Fruit fly (Drosophila melanogaster) whole organism, embryonic: Measurements from ENCODE around the gene Mul1.

Source experiments
- Abd-B ChIP-seq: fragments of 200-800 bp; sonication (Bioruptor generic); optimal IDR thresholded peaks from 2 replicates; lab custom pipeline; 2018; ENCODE audit warnings: missing biosample characterization, mild to moderate bottlenecking, missing genetic modification characterization, moderate library complexity
- CG10147 ChIP-seq: fragments of 200-800 bp; sonication (Bioruptor generic); optimal IDR thresholded peaks from 2 replicates; lab custom pipeline; 2019; ENCODE audit warnings: missing biosample characterization, mild to moderate bottlenecking, missing genetic modification characterization, moderate library complexity
- CG10209 ChIP-seq: fragments of 200-800 bp; sonication (Bioruptor generic); optimal IDR thresholded peaks from 3 replicates; lab custom pipeline; 2017; ENCODE audit warnings: missing biosample characterization, mild to moderate bottlenecking, missing genetic modification characterization, missing genetic modification reagents
- CG10979 ChIP-seq: fragments of 200-800 bp; sonication (Bioruptor generic); optimal IDR thresholded peaks from 2 replicates; lab custom pipeline; 2018; ENCODE audit warnings: missing biosample characterization, mild to moderate bottlenecking, missing genetic modification characterization, moderate library complexity
- CG12744 ChIP-seq: fragments of 200-800 bp; sonication (Bioruptor generic); optimal IDR thresholded peaks from 2 replicates; lab custom pipeline; 2016; ENCODE audit warnings: missing biosample characterization, missing genetic modification characterization
- CG14667 ChIP-seq: fragments of 200-800 bp; sonication (Bioruptor generic); IDR thresholded peaks from 2 replicates; pipeline ENCODE4 v1.3.6; 2022; ENCODE audit warnings: missing biosample characterization, missing genetic modification characterization
- CG15269 ChIP-seq: fragments of 200-800 bp; sonication (Bioruptor generic); optimal IDR thresholded peaks from 2 replicates; lab custom pipeline; 2018; ENCODE audit warnings: missing biosample characterization, mild to moderate bottlenecking, missing genetic modification characterization, moderate library complexity
- CG16779 ChIP-seq: fragments of 200-800 bp; sonication (Bioruptor generic); IDR thresholded peaks from 2 replicates; pipeline ENCODE4 v1.3.6; 2022; ENCODE audit warnings: missing biosample characterization, missing genetic modification characterization
- CG17361 ChIP-seq: fragments of 200-800 bp; sonication (Bioruptor generic); IDR thresholded peaks from 3 replicates; pipeline ENCODE4 v1.3.6; 2022; ENCODE audit warnings: missing biosample characterization, missing genetic modification characterization
- CG17802 ChIP-seq: fragments of 200-800 bp; sonication (Bioruptor generic); optimal IDR thresholded peaks from 2 replicates; lab custom pipeline; 2018; ENCODE audit warnings: missing biosample characterization, mild to moderate bottlenecking, missing genetic modification characterization, moderate library complexity
- CG17829 ChIP-seq: fragments of 200-800 bp; optimal IDR thresholded peaks from 2 replicates; lab custom pipeline; 2019; ENCODE audit warnings: missing biosample characterization, mild to moderate bottlenecking, missing genetic modification characterization, moderate library complexity
- CG1792 ChIP-seq: fragments of 200-800 bp; sonication (Bioruptor generic); optimal IDR thresholded peaks from 2 replicates; lab custom pipeline; 2016; ENCODE audit warnings: missing biosample characterization, missing genetic modification characterization
- CG18011 ChIP-seq: fragments of 200-800 bp; sonication (Bioruptor generic); optimal IDR thresholded peaks from 2 replicates; lab custom pipeline; 2017; ENCODE audit warnings: missing biosample characterization, missing genetic modification characterization, mild to moderate bottlenecking, moderate library complexity, missing genotype
- CG18619 ChIP-seq: fragments of 200-800 bp; sonication (Bioruptor generic); optimal IDR thresholded peaks from 3 replicates; lab custom pipeline; 2017; ENCODE audit warnings: missing biosample characterization, mild to moderate bottlenecking, missing genetic modification characterization
- CG2202 ChIP-seq: fragments of 200-800 bp; sonication (Bioruptor generic); optimal IDR thresholded peaks from 2 replicates; lab custom pipeline; 2018; ENCODE audit warnings: missing biosample characterization, mild to moderate bottlenecking, missing genetic modification characterization
- CG2712 ChIP-seq: fragments of 200-800 bp; optimal IDR thresholded peaks from 3 replicates; lab custom pipeline; 2019; ENCODE audit warnings: missing biosample characterization, mild to moderate bottlenecking, missing genetic modification characterization, moderate library complexity
- CG30403 ChIP-seq: fragments of 200-800 bp; sonication (Bioruptor generic); optimal IDR thresholded peaks from 3 replicates; lab custom pipeline; 2016; ENCODE audit warnings: missing biosample characterization, missing genetic modification characterization
- CG31441 ChIP-seq: fragments of 200-800 bp; sonication (Bioruptor generic); IDR thresholded peaks from 2 replicates; pipeline ENCODE4 v1.3.6; 2022; ENCODE audit warnings: missing biosample characterization, missing genetic modification characterization
- CG3726 ChIP-seq: fragments of 200-800 bp; sonication (Bioruptor generic); IDR thresholded peaks from 3 replicates; pipeline ENCODE4, ENCODE4 v1.3.6; 2022; ENCODE audit warnings: missing biosample characterization, missing genetic modification characterization
- CG5245 ChIP-seq: fragments of 200-800 bp; sonication (Bioruptor generic); optimal IDR thresholded peaks from 3 replicates; lab custom pipeline; 2016; ENCODE audit warnings: missing biosample characterization, missing genetic modification characterization
- CG6813 ChIP-seq: fragments of 200-800 bp; sonication (Bioruptor generic); optimal IDR thresholded peaks from 2 replicates; lab custom pipeline; 2017; ENCODE audit warnings: missing biosample characterization, missing genetic modification characterization, mild to moderate bottlenecking, moderate library complexity, missing genetic modification reagents
- CG7271 ChIP-seq: fragments of 200-800 bp; sonication (Bioruptor generic); optimal IDR thresholded peaks from 2 replicates; lab custom pipeline; 2018; ENCODE audit warnings: missing biosample characterization, mild to moderate bottlenecking, missing genetic modification characterization, moderate library complexity
- CG7928 ChIP-seq: fragments of 200-800 bp; sonication (Bioruptor generic); optimal IDR thresholded peaks from 2 replicates; lab custom pipeline; 2017; ENCODE audit warnings: missing biosample characterization, mild to moderate bottlenecking, missing genetic modification characterization
- CG8359 ChIP-seq: fragments of 200-800 bp; sonication (Bioruptor generic); optimal IDR thresholded peaks from 2 replicates; lab custom pipeline; 2017; ENCODE audit warnings: missing biosample characterization, mild to moderate bottlenecking, missing genetic modification characterization, borderline replicate concordance
- CG8924 ChIP-seq: fragments of 200-800 bp; optimal IDR thresholded peaks from 3 replicates; lab custom pipeline; 2019; ENCODE audit warnings: missing biosample characterization, mild to moderate bottlenecking, missing genetic modification characterization, moderate library complexity
- CG9797 ChIP-seq: fragments of 200-800 bp; sonication (Bioruptor generic); optimal IDR thresholded peaks from 3 replicates; lab custom pipeline; 2018; ENCODE audit warnings: missing biosample characterization, mild to moderate bottlenecking, missing genetic modification characterization
- Dip2 ChIP-seq: fragments of 200-800 bp; sonication (Bioruptor generic); IDR thresholded peaks from 2 replicates; pipeline ENCODE4 v1.3.6; 2022; ENCODE audit warnings: missing biosample characterization, missing genetic modification characterization
- E2f1 ChIP-seq: fragments of 200-800 bp; sonication (Bioruptor generic); IDR thresholded peaks from 2 replicates; pipeline ENCODE4 v1.3.6; 2022; ENCODE audit warnings: missing biosample characterization, missing genetic modification characterization
- Gsc ChIP-seq: fragments of 200-800 bp; sonication (Bioruptor generic); IDR thresholded peaks from 2 replicates; pipeline ENCODE4 v1.3.6; 2022; ENCODE audit warnings: missing biosample characterization, missing genetic modification characterization
- Hmx ChIP-seq: fragments of 200-800 bp; sonication (Bioruptor generic); optimal IDR thresholded peaks from 2 replicates; lab custom pipeline; 2016; ENCODE audit warnings: missing biosample characterization, missing genetic modification characterization
- Hr3 ChIP-seq: fragments of 200-800 bp; sonication (Bioruptor generic); optimal IDR thresholded peaks from 3 replicates; lab custom pipeline; 2016; ENCODE audit warnings: missing biosample characterization, missing genetic modification characterization
- MESR4 ChIP-seq: fragments of 200-800 bp; sonication (Bioruptor generic); optimal IDR thresholded peaks from 2 replicates; lab custom pipeline; 2018; ENCODE audit warnings: missing biosample characterization, mild to moderate bottlenecking, missing genetic modification characterization, moderate library complexity
- PHDP ChIP-seq: fragments of 200-800 bp; sonication (Bioruptor generic); optimal IDR thresholded peaks from 3 replicates; lab custom pipeline; 2018; ENCODE audit warnings: missing biosample characterization, mild to moderate bottlenecking, missing genetic modification characterization, moderate library complexity
- Rfx ChIP-seq: fragments of 200-800 bp; sonication (Bioruptor generic); IDR thresholded peaks from 2 replicates; pipeline ENCODE4 v1.3.6; 2022; ENCODE audit warnings: missing biosample characterization, missing genetic modification characterization
- Ssrp ChIP-seq: fragments of 200-800 bp; sonication (Bioruptor generic); optimal IDR thresholded peaks from 2 replicates; lab custom pipeline; 2018; ENCODE audit warnings: missing biosample characterization, mild to moderate bottlenecking, missing genetic modification characterization, moderate library complexity
- Xbp1 ChIP-seq: fragments of 200-800 bp; sonication (Bioruptor generic); optimal IDR thresholded peaks from 3 replicates; lab custom pipeline; 2016; ENCODE audit warnings: missing biosample characterization, mild to moderate bottlenecking, missing genetic modification characterization
- abd-A ChIP-seq: fragments of 200-800 bp; sonication (Bioruptor generic); optimal IDR thresholded peaks from 3 replicates; lab custom pipeline; 2019; ENCODE audit warnings: missing biosample characterization, mild to moderate bottlenecking, missing genetic modification characterization, moderate library complexity
- aop ChIP-seq: fragments of 200-800 bp; sonication (Bioruptor generic); IDR thresholded peaks from 2 replicates; pipeline ENCODE4 v1.3.6; 2022; ENCODE audit warnings: missing biosample characterization, missing genetic modification characterization
- bowl ChIP-seq: fragments of 200-800 bp; sonication (Bioruptor generic); IDR thresholded peaks from 2 replicates; pipeline ENCODE4 v1.3.6; 2022; ENCODE audit warnings: missing biosample characterization, missing genetic modification characterization
- dpn ChIP-seq, 2 experiments: fragments of 200-800 bp; sonication (Bioruptor generic); optimal IDR thresholded peaks; 3 replicates each; lab custom pipeline; 2016; ENCODE audit warnings: missing biosample characterization in 2 of 2, missing genetic modification characterization in 2 of 2
- emc ChIP-seq: fragments of 200-800 bp; sonication (Bioruptor generic); optimal IDR thresholded peaks from 2 replicates; lab custom pipeline; 2016; ENCODE audit warnings: missing biosample characterization, missing genetic modification characterization
- fd102C ChIP-seq: fragments of 200-800 bp; sonication (Bioruptor generic); optimal IDR thresholded peaks from 2 replicates; lab custom pipeline; 2018; ENCODE audit warnings: missing biosample characterization, mild to moderate bottlenecking, missing genetic modification characterization, moderate library complexity
- fd3F ChIP-seq: fragments of 200-800 bp; sonication (Bioruptor generic); optimal IDR thresholded peaks from 2 replicates; lab custom pipeline; 2018; ENCODE audit warnings: missing biosample characterization, mild to moderate bottlenecking, missing genetic modification characterization, moderate library complexity
- hb ChIP-seq: fragments of 200-800 bp; sonication (Bioruptor generic); IDR thresholded peaks from 3 replicates; pipeline ENCODE4 v1.3.6; 2022; ENCODE audit warnings: missing biosample characterization, missing genetic modification characterization; ENCODE audit not compliant: partially characterized antibody
- nmo ChIP-seq: fragments of 200-800 bp; sonication (Bioruptor generic); optimal IDR thresholded peaks from 2 replicates; lab custom pipeline; 2018; ENCODE audit warnings: missing biosample characterization, mild to moderate bottlenecking, missing genetic modification characterization, moderate library complexity
- org-1 ChIP-seq: fragments of 200-800 bp; sonication (Bioruptor generic); optimal IDR thresholded peaks from 2 replicates; lab custom pipeline; 2017; ENCODE audit warnings: missing biosample characterization, missing genetic modification characterization
- phol ChIP-seq: fragments of 200-800 bp; sonication (Bioruptor generic); optimal IDR thresholded peaks from 3 replicates; lab custom pipeline; 2018; ENCODE audit warnings: missing biosample characterization, mild to moderate bottlenecking, missing genetic modification characterization, moderate library complexity
- ro ChIP-seq: fragments of 200-800 bp; sonication (Bioruptor generic); IDR thresholded peaks from 2 replicates; pipeline ENCODE4 v1.3.6; 2022; ENCODE audit warnings: missing biosample characterization, missing genetic modification characterization
- row ChIP-seq: fragments of 200-800 bp; sonication (Bioruptor generic); IDR thresholded peaks from 3 replicates; pipeline ENCODE4 v1.3.6; 2022; ENCODE audit warnings: missing biosample characterization, missing genetic modification characterization
- tap ChIP-seq: fragments of 200-800 bp; optimal IDR thresholded peaks from 3 replicates; lab custom pipeline; 2019; ENCODE audit warnings: missing biosample characterization, mild to moderate bottlenecking, missing genetic modification characterization, moderate library complexity
- tin ChIP-seq: fragments of 200-800 bp; sonication (Bioruptor generic); optimal IDR thresholded peaks from 3 replicates; lab custom pipeline; 2016; ENCODE audit warnings: missing biosample characterization, missing genetic modification characterization

Gene Mul1

DNA sequence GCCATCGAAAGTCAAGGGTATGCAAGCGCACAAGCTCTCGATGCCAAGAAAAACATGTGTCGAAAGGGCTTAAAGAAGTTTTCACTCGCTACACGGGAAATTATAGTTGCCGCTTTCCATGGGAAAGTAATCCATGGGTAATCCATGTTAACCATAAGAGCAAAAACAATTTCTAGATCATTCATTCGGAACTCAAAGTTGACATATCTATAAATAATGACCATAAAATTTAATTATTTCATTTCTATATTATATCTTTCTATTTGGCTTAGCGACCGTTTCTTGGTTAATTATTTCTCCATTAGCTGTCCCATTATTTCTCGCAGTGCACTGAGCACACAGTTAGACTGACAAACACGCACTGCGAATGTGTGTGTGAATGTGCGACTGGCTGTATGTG is 20.5 kb upstream of the Mul1 start (continued):
- TF ChIP-seq bowl (GFP tag; lab: Robert Waterston, UW) (no peak), tap (tag; lab: Kevin White, UChicago) (no peak), CG17802 (tag; lab: Kevin White, UChicago) (no peak), CG3726 (no peak), CG14667 (GFP tag; lab: Robert Waterston, UW) (no peak), CG10209 (GFP tag; lab: Kevin White, UChicago) (peak; percentile 52), ro (GFP tag; lab: Robert Waterston, UW) (no peak), CG17361 (peak; percentile 58; the same call in 1 of the 3 replicates), PHDP (peak; percentile 52), CG2712 (tag; lab: Kevin White, UChicago) (peak; percentile 7), org-1 (GFP tag; lab: Kevin White, UChicago) (peak; percentile 1), Gsc (no peak), Abd-B (GFP tag; lab: Kevin White, UChicago) (peak; percentile 16), hb (GFP tag; lab: Robert Waterston, UW) (no peak), CG10147 (GFP tag; lab: Kevin White, UChicago) (no peak), CG1792 (no peak), dpn (GFP tag; optimal IDR thresholded peaks at IDR 0.05; lab: Kevin White, UChicago) (peak in 1 of 2 experiments; percentile 21), emc (GFP tag; lab: Kevin White, UChicago) (no peak), tin (GFP tag; lab: Kevin White, UChicago) (no peak), CG30403 (GFP tag; lab: Kevin White, UChicago) (peak; percentile 33), CG16779 (GFP tag; lab: Robert Waterston, UW) (no peak), Dip2 (no peak), Ssrp (peak; percentile 36), CG7271 (tag; lab: Kevin White, UChicago) (no peak), CG31441 (GFP tag; lab: Robert Waterston, UW) (peak; percentile 22; the same call in 1 of the 2 replicates), CG2202 (no peak), CG10979 (peak; percentile 17), CG8924 (peak; percentile 42), MESR4 (no peak), CG8359 (GFP tag; lab: Kevin White, UChicago) (no peak), CG9797 (no peak), Hr3 (peak; percentile 25), CG12744 (GFP tag; lab: Kevin White, UChicago) (no peak), CG18011 (peak; percentile 9), fd3F (GFP tag; lab: Kevin White, UChicago) (peak; percentile 20), phol (tag; lab: Kevin White, UChicago) (peak; percentile 8), fd102C (no peak), aop (GFP tag; lab: Robert Waterston, UW) (no peak), Hmx (GFP tag; lab: Kevin White, UChicago) (no peak), CG5245 (no peak), Rfx (peak; percentile 32; the same call in 1 of the 2 replicates), abd-A (tag; lab: Kevin White, UChicago) (no peak), row (GFP tag; lab: Robert Waterston, UW) (peak; percentile 62), Xbp1 (GFP tag; lab: Kevin White, UChicago) (peak; percentile 54), E2f1 (GFP tag; lab: Robert Waterston, UW) (no peak), CG7928 (GFP tag; lab: Kevin White, UChicago) (no peak), CG18619 (peak; percentile 59), CG17829 (tag; lab: Kevin White, UChicago) (no peak), nmo (GFP tag; lab: Kevin White, UChicago) (peak; percentile 49), CG15269 (peak; percentile 61), CG6813 (GFP tag; lab: Kevin White, UChicago) (no peak)
